Fruit fly (Drosophila melanogaster): ENCODE results near the gene Top1.

Top1 gene

dm6 chrX:15296969-15297816, 22.1 kb upstream of the Top1 start, which contains the start of gene gce (continued):
- TF ChIP-seq unpg (GFP tag; optimal IDR thresholded peaks at IDR 0.05) (peak; percentile 35), CG4360 (GFP tag; IDR thresholded peaks at IDR 0.05) (no peak), CG16779 (GFP tag; IDR thresholded peaks at IDR 0.05) (no peak), CG10959 (GFP tag; IDR thresholded peaks at IDR 0.05) (no peak), hkb (optimal IDR thresholded peaks at IDR 0.05) (no peak), hkb (GFP tag; IDR thresholded peaks at IDR 0.05) (no peak), CG6765 (GFP tag; optimal IDR thresholded peaks at IDR 0.05) (peak; percentile 48), Sox100B (GFP tag; optimal IDR thresholded peaks at IDR 0.05) (peak; percentile 73), CG18764 (GFP tag; optimal IDR thresholded peaks at IDR 0.05) (no peak), zen (tag; optimal IDR thresholded peaks at IDR 0.05) (no peak), CG15479 (GFP tag; optimal IDR thresholded peaks at IDR 0.05) (no peak), Vsx1 (GFP tag; optimal IDR thresholded peaks at IDR 0.05) (peak; percentile 8), CG33213 (GFP tag; optimal IDR thresholded peaks at IDR 0.05) (no peak), C15 (GFP tag; IDR thresholded peaks at IDR 0.05) (no peak), Hr39 (optimal IDR thresholded peaks at IDR 0.05) (no peak), CG5180 (GFP tag; optimal IDR thresholded peaks at IDR 0.05) (peak; percentile 13), esg (GFP tag; conservative IDR thresholded peaks at IDR 0.05) (no peak), BEAF-32 (GFP tag; optimal IDR thresholded peaks at IDR 0.05) (no peak), fu2 (GFP tag; optimal IDR thresholded peaks at IDR 0.05) (no peak), Neu2 (GFP tag; optimal IDR thresholded peaks at IDR 0.05; ENCODE audit: borderline replicate concordance) (no peak), kah (GFP tag; optimal IDR thresholded peaks at IDR 0.05) (no peak), CG10366 (GFP tag; IDR thresholded peaks at IDR 0.05) (no peak; the same call in 1 of the 2 replicates), CG14441 (GFP tag; IDR thresholded peaks at IDR 0.05) (no peak), B-H1 (GFP tag; IDR thresholded peaks at IDR 0.05) (peak; percentile 13; the same call in 1 of the 3 replicates), dm (GFP tag; optimal IDR thresholded peaks at IDR 0.05) (no peak), Atf3 (GFP tag; optimal IDR thresholded peaks at IDR 0.05) (no peak), HmgD (GFP tag; optimal IDR thresholded peaks at IDR 0.05) (no peak), insv (GFP tag; optimal IDR thresholded peaks at IDR 0.05) (no peak), so (GFP tag; IDR thresholded peaks at IDR 0.05) (no peak), CG10543 (GFP tag; optimal IDR thresholded peaks at IDR 0.05) (peak; percentile 38), klu (GFP tag; IDR thresholded peaks at IDR 0.05) (no peak), CG14667 (GFP tag; IDR thresholded peaks at IDR 0.05) (no peak), ERR (GFP tag; optimal IDR thresholded peaks at IDR 0.05) (no peak), bsh (GFP tag; optimal IDR thresholded peaks at IDR 0.05) (no peak), CG15269 (tag; optimal IDR thresholded peaks at IDR 0.05) (peak; percentile 78), Dip3 (GFP tag; optimal IDR thresholded peaks at IDR 0.05) (no peak), bab2 (GFP tag; optimal IDR thresholded peaks at IDR 0.05) (no peak), sqz (GFP tag; optimal IDR thresholded peaks at IDR 0.05) (peak; percentile 41), Doc2 (GFP tag; IDR thresholded peaks at IDR 0.05) (no peak), bowl (GFP tag; IDR thresholded peaks at IDR 0.05) (no peak), dpn (GFP tag; optimal IDR thresholded peaks at IDR 0.05) (no peak), trem (tag; optimal IDR thresholded peaks at IDR 0.05) (peak; percentile 11), jumu (GFP tag; optimal IDR thresholded peaks at IDR 0.05) (no peak), CG34224 (GFP tag; IDR thresholded peaks at IDR 0.05; ENCODE audit: partially characterized antibody) (no peak), Asciz (GFP tag; optimal IDR thresholded peaks at IDR 0.05) (peak; percentile 21), CG31388 (GFP tag; optimal IDR thresholded peaks at IDR 0.05) (no peak), CG4854 (GFP tag; optimal IDR thresholded peaks at IDR 0.05) (no peak), pros (GFP tag; optimal IDR thresholded peaks at IDR 0.05) (no peak), dimm (GFP tag; IDR thresholded peaks at IDR 0.05) (no peak), psq (GFP tag; optimal IDR thresholded peaks at IDR 0.05) (no peak), Hsf (GFP tag; optimal IDR thresholded peaks at IDR 0.05) (no peak)
